Worm (Caenorhabditis elegans): Measurements from ENCODE around the gene srg-8.

ce11 chrIII:6210215-6210822, 44.3 kb downstream of the srg-8 start:
- no peak for TF ChIP-seq efl-1 (GFP tag; optimal IDR thresholded peaks at IDR 0.05)
- no peak for TF ChIP-seq ccch-3 (GFP tag; optimal IDR thresholded peaks at IDR 0.05)
- no peak for TF ChIP-seq nfya-1 (tag; optimal IDR thresholded peaks at IDR 0.05; ENCODE audit: borderline replicate concordance, insufficient read depth)
- no peak for TF ChIP-seq pha-4 (tag; optimal IDR thresholded peaks at IDR 0.05)
- TF ChIP-seq ekl-4 (GFP tag; IDR thresholded peaks at IDR 0.05) = 0 out of 2 replicates have a peak, but pooled peaks have one; percentile 42
- peak; percentile 68 for TF ChIP-seq madf-6 (GFP tag; IDR thresholded peaks at IDR 0.05)
- no peak for TF ChIP-seq ama-1 (optimal IDR thresholded peaks at IDR 0.05)
- TF ChIP-seq ama-1 (GFP tag; optimal IDR thresholded peaks at IDR 0.05) = peak in 1 of 2 experiments; percentile 35
- TF ChIP-seq sea-2 (GFP tag; IDR thresholded peaks at IDR 0.05) = no peak
- peak; percentile 35; the same call in 1 of the 2 replicates for TF ChIP-seq F33H1.4 (GFP tag; IDR thresholded peaks at IDR 0.05)
- TF ChIP-seq cebp-2 (GFP tag; IDR thresholded peaks at IDR 0.05) = no peak
- TF ChIP-seq egl-44 (GFP tag; IDR thresholded peaks at IDR 0.05) = no peak
- TF ChIP-seq xnd-1 (tag; optimal IDR thresholded peaks at IDR 0.05) = peak; percentile 51
- no peak for TF ChIP-seq attf-3 (GFP tag; conservative IDR thresholded peaks at IDR 0.05)
